Fruit fly (Drosophila melanogaster) whole organism, embryonic: Measurements from ENCODE around the gene CG5225.
A peak's percentile ranks its signal among the peaks of the same experiment; 100 is the strongest.

Experiments used
- Asciz ChIP-seq: fragments of 200-800 bp; sonication (Bioruptor generic); optimal IDR thresholded peaks from 2 replicates; lab custom pipeline; 2017; ENCODE audit warnings: missing biosample characterization, mild to moderate bottlenecking, missing genetic modification characterization, missing genetic modification reagents
- Blimp-1 ChIP-seq: fragments of 200-800 bp; sonication (Bioruptor generic); optimal IDR thresholded peaks from 3 replicates; lab custom pipeline; 2018; ENCODE audit warnings: missing biosample characterization, missing genetic modification characterization, mild to moderate bottlenecking, moderate library complexity, missing genetic modification reagents
- Bteb2 ChIP-seq: fragments of 200-800 bp; sonication (Bioruptor generic); optimal IDR thresholded peaks from 2 replicates; lab custom pipeline; 2016; ENCODE audit warnings: missing biosample characterization, missing genetic modification characterization
- CG10543 ChIP-seq: fragments of 200-800 bp; sonication (Bioruptor generic); optimal IDR thresholded peaks from 3 replicates; lab custom pipeline; 2017; ENCODE audit warnings: missing biosample characterization, mild to moderate bottlenecking, missing genetic modification characterization, moderate library complexity
- CG11560 ChIP-seq: fragments of 200-800 bp; sonication (Bioruptor generic); IDR thresholded peaks from 3 replicates; pipeline ENCODE4 v1.3.6; 2022; ENCODE audit warnings: missing biosample characterization, missing genetic modification characterization
- CG11696 ChIP-seq: fragments of 200-800 bp; sonication (Bioruptor generic); IDR thresholded peaks from 2 replicates; pipeline ENCODE4 v1.3.6; 2022; ENCODE audit warnings: missing biosample characterization, missing genetic modification characterization
- CG12942 ChIP-seq: fragments of 200-800 bp; sonication (Bioruptor generic); optimal IDR thresholded peaks from 3 replicates; lab custom pipeline; 2016; ENCODE audit warnings: missing biosample characterization, missing genetic modification characterization
- CG15514 ChIP-seq: fragments of 200-800 bp; sonication (Bioruptor generic); optimal IDR thresholded peaks from 3 replicates; lab custom pipeline; 2017; ENCODE audit warnings: missing biosample characterization, missing genetic modification characterization, mild to moderate bottlenecking, moderate library complexity, missing genetic modification reagents
- CG16863 ChIP-seq: fragments of 200-800 bp; sonication (Bioruptor generic); optimal IDR thresholded peaks from 3 replicates; lab custom pipeline; 2016; ENCODE audit warnings: missing biosample characterization, missing genetic modification characterization
- CG18262 ChIP-seq: fragments of 200-800 bp; optimal IDR thresholded peaks from 3 replicates; lab custom pipeline; 2019; ENCODE audit warnings: missing biosample characterization, mild to moderate bottlenecking, missing genetic modification characterization, moderate library complexity
- CG30403 ChIP-seq: fragments of 200-800 bp; sonication (Bioruptor generic); optimal IDR thresholded peaks from 3 replicates; lab custom pipeline; 2016; ENCODE audit warnings: missing biosample characterization, missing genetic modification characterization
- CG31441 ChIP-seq: fragments of 200-800 bp; sonication (Bioruptor generic); IDR thresholded peaks from 2 replicates; pipeline ENCODE4 v1.3.6; 2022; ENCODE audit warnings: missing biosample characterization, missing genetic modification characterization
- CG3407 ChIP-seq: fragments of 200-800 bp; sonication (Bioruptor generic); optimal IDR thresholded peaks from 2 replicates; lab custom pipeline; 2018; ENCODE audit warnings: missing biosample characterization, mild to moderate bottlenecking, missing genetic modification characterization
- CG34422 ChIP-seq: fragments of 200-800 bp; sonication (Bioruptor generic); IDR thresholded peaks from 3 replicates; pipeline ENCODE4 v1.3.6; 2022; ENCODE audit warnings: missing biosample characterization, missing genetic modification characterization
- CG4854 ChIP-seq: fragments of 200-800 bp; sonication (Bioruptor generic); optimal IDR thresholded peaks from 2 replicates; lab custom pipeline; 2016; ENCODE audit warnings: missing biosample characterization, missing genetic modification characterization, inconsistent platforms
- CG6254 ChIP-seq: fragments of 200-800 bp; sonication (Bioruptor generic); optimal IDR thresholded peaks from 3 replicates; lab custom pipeline; 2017; ENCODE audit warnings: mild to moderate bottlenecking, missing biosample characterization, missing genetic modification reagents, missing genetic modification characterization
- CG9609 ChIP-seq: fragments of 200-800 bp; sonication (Bioruptor generic); optimal IDR thresholded peaks from 3 replicates; lab custom pipeline; 2016; ENCODE audit warnings: missing biosample characterization, missing genetic modification characterization
- CoRest ChIP-seq: fragments of 200-800 bp; sonication (Bioruptor generic); optimal IDR thresholded peaks from 3 replicates; lab custom pipeline; 2018; ENCODE audit warnings: missing biosample characterization, mild to moderate bottlenecking, missing genetic modification characterization, moderate library complexity
- D19B ChIP-seq: fragments of 200-800 bp; sonication (Bioruptor generic); optimal IDR thresholded peaks from 2 replicates; lab custom pipeline; 2017; ENCODE audit warnings: missing biosample characterization, mild to moderate bottlenecking, missing genetic modification characterization
- Dfd ChIP-seq, 2 experiments: fragments of >200 bp; optimal IDR thresholded peaks; 2 replicates each; lab custom pipeline; 2017; ENCODE audit warnings: missing biosample characterization in 2 of 2, missing genetic modification characterization in 2 of 2
- Dip2 ChIP-seq: fragments of 200-800 bp; sonication (Bioruptor generic); IDR thresholded peaks from 2 replicates; pipeline ENCODE4 v1.3.6; 2022; ENCODE audit warnings: missing biosample characterization, missing genetic modification characterization
- Dll ChIP-seq: fragments of 200-800 bp; sonication (Bioruptor generic); IDR thresholded peaks from 4 replicates; pipeline ENCODE4 v1.3.6; 2022; ENCODE audit warnings: missing biosample characterization, missing genetic modification characterization; ENCODE audit not compliant: partially characterized antibody
- Lim3 ChIP-seq: fragments of 200-800 bp; sonication (Bioruptor generic); IDR thresholded peaks from 2 replicates; pipeline ENCODE4 v1.3.6; 2022; ENCODE audit warnings: missing biosample characterization, missing genetic modification characterization
- Med ChIP-seq: fragments of 200-800 bp; sonication (Bioruptor generic); peaks from one replicate; lab custom pipeline; 2016; ENCODE audit warnings: missing biosample characterization, missing genetic modification characterization, mild to moderate bottlenecking, inconsistent platforms, moderate library complexity
- Neu2 ChIP-seq: fragments of 200-800 bp; sonication (Bioruptor generic); optimal IDR thresholded peaks from 3 replicates; lab custom pipeline; 2016; ENCODE audit warnings: missing biosample characterization, missing genetic modification characterization, borderline replicate concordance
- Nf-YB ChIP-seq: fragments of 200-800 bp; sonication (Bioruptor generic); optimal IDR thresholded peaks from 3 replicates; lab custom pipeline; 2019; ENCODE audit warnings: missing biosample characterization, mild to moderate bottlenecking, missing genetic modification characterization, moderate library complexity
- Pdp1 ChIP-seq, 2 experiments: fragments of 200-800 bp; sonication (Bioruptor generic); optimal IDR thresholded peaks; 3 replicates each; lab custom pipeline; 2016; ENCODE audit warnings: missing biosample characterization in 2 of 2, missing genetic modification characterization in 2 of 2, mild to moderate bottlenecking in 1 of 2, moderate library complexity in 1 of 2
- Ssrp ChIP-seq: fragments of 200-800 bp; sonication (Bioruptor generic); optimal IDR thresholded peaks from 2 replicates; lab custom pipeline; 2018; ENCODE audit warnings: missing biosample characterization, mild to moderate bottlenecking, missing genetic modification characterization, moderate library complexity
- Tbp ChIP-seq: fragments of >200 bp; optimal IDR thresholded peaks from 2 replicates; lab custom pipeline; 2018; ENCODE audit warnings: missing biosample characterization, missing genetic modification characterization
- Trl ChIP-seq, 3 experiments: fragments of >200 bp in 2 of 3; fragments of 200-800 bp in 1 of 3; sonication (Bioruptor generic) in 1 of 3; optimal IDR thresholded peaks; 2 replicates in 1 of 3; 3 replicates in 2 of 3; lab custom pipeline; 2016 to 2017; ENCODE audit warnings: missing biosample characterization in 1 of 3, missing genetic modification characterization in 1 of 3
- ap ChIP-seq: fragments of 200-800 bp; sonication (Bioruptor generic); IDR thresholded peaks from 2 replicates; pipeline ENCODE4 v1.3.6; 2022; ENCODE audit warnings: missing biosample characterization, missing genetic modification characterization
- az2 ChIP-seq: fragments of 200-800 bp; sonication (Bioruptor generic); optimal IDR thresholded peaks from 3 replicates; lab custom pipeline; 2016; ENCODE audit warnings: missing biosample characterization, missing genetic modification characterization
- bowl ChIP-seq: fragments of 200-800 bp; sonication (Bioruptor generic); IDR thresholded peaks from 2 replicates; pipeline ENCODE4 v1.3.6; 2022; ENCODE audit warnings: missing biosample characterization, missing genetic modification characterization
- cato ChIP-seq: fragments of 200-800 bp; sonication (Bioruptor generic); optimal IDR thresholded peaks from 2 replicates; lab custom pipeline; 2016; ENCODE audit warnings: missing biosample characterization, missing genetic modification characterization, borderline replicate concordance
- emc ChIP-seq: fragments of 200-800 bp; sonication (Bioruptor generic); optimal IDR thresholded peaks from 2 replicates; lab custom pipeline; 2016; ENCODE audit warnings: missing biosample characterization, missing genetic modification characterization
- gcm ChIP-seq: fragments of 200-800 bp; sonication (Bioruptor generic); optimal IDR thresholded peaks from 2 replicates; lab custom pipeline; 2019; ENCODE audit warnings: missing biosample characterization, mild to moderate bottlenecking, missing genetic modification characterization, moderate library complexity
- ken ChIP-seq: fragments of 200-800 bp; sonication (Bioruptor generic); IDR thresholded peaks from 3 replicates; pipeline ENCODE4 v1.3.6; 2022; ENCODE audit warnings: missing biosample characterization, missing genetic modification characterization
- mld ChIP-seq: fragments of 200-800 bp; sonication (Bioruptor generic); IDR thresholded peaks from 3 replicates; pipeline ENCODE4 v1.3.6; 2022; ENCODE audit warnings: missing biosample characterization, missing genetic modification characterization; ENCODE audit not compliant: partially characterized antibody
- nerfin-1 ChIP-seq: fragments of 200-800 bp; sonication (Bioruptor generic); optimal IDR thresholded peaks from 3 replicates; lab custom pipeline; 2019; ENCODE audit warnings: missing biosample characterization, mild to moderate bottlenecking, missing genetic modification characterization, moderate library complexity
- peb ChIP-seq: fragments of 200-800 bp; sonication (Bioruptor generic); IDR thresholded peaks from 2 replicates; pipeline ENCODE4 v1.3.6; 2022; ENCODE audit warnings: missing biosample characterization, missing genetic modification characterization
- pum ChIP-seq: fragments of 200-800 bp; sonication (Bioruptor generic); optimal IDR thresholded peaks from 2 replicates; lab custom pipeline; 2016; ENCODE audit warnings: missing biosample characterization, missing genetic modification characterization
- pzg ChIP-seq: fragments of 200-800 bp; sonication (Bioruptor generic); optimal IDR thresholded peaks from 3 replicates; lab custom pipeline; 2018; ENCODE audit warnings: missing biosample characterization, mild to moderate bottlenecking, missing genetic modification characterization, moderate library complexity
- sd ChIP-seq: fragments of 200-800 bp; sonication (Bioruptor generic); optimal IDR thresholded peaks from 3 replicates; lab custom pipeline; 2018; ENCODE audit warnings: missing biosample characterization, mild to moderate bottlenecking, missing genetic modification characterization, moderate library complexity
- slbo ChIP-seq: fragments of 200-800 bp; sonication (Bioruptor generic); IDR thresholded peaks from 2 replicates; pipeline ENCODE4 v1.3.6; 2022; ENCODE audit warnings: missing biosample characterization, missing genetic modification characterization
- unc-4 ChIP-seq: fragments of 200-800 bp; sonication (Bioruptor generic); IDR thresholded peaks from 2 replicates; pipeline ENCODE4 v1.3.6; 2022; ENCODE audit warnings: missing biosample characterization, missing genetic modification characterization; ENCODE audit not compliant: partially characterized antibody
- zfh1 ChIP-seq: fragments of 200-800 bp; sonication (Bioruptor generic); IDR thresholded peaks from 3 replicates; pipeline ENCODE4 v1.3.6; 2022; ENCODE audit warnings: missing biosample characterization, missing genetic modification characterization

The CG5225 gene

DNA sequence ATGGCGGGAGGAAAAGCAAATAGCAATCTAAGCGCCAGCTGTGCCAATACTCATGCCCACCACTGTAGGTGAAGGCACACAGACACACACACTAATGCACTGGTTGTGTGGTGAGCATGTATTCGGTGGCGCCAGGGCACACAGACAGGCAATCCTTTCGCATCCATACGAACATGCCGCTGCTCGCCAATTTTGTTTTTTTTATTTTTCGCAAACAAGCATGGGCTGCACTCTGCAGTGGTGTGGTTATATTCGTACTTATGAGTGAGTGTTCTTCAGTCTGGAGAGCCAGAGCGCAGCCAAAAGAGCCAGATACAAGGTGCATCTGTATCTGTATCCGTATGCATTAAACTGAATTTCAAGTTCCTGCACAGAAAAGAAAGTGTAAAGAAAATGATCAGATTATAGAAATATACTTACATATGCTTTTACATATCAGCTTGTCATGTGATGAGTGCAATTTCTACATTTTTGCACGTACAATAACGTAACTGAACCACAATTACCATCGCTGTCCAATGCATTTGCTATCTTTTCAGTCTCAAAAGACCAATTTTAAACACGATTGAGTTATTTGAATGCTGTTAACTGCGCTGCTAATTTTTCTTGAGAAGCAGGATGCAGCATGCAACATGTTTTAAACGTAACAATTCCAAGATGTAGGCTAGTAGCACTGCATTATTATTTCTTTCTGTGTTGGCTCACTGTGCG is 30.8 kb downstream of the CG5225 start (continued):
- peak; percentile 35 for TF ChIP-seq Blimp-1 (GFP tag; lab: Kevin White, UChicago)
- no peak for TF ChIP-seq CG12942
- no peak for TF ChIP-seq Nf-YB (GFP tag; lab: Kevin White, UChicago)
- no peak for TF ChIP-seq Dip2 (GFP tag; lab: Robert Waterston, UW)
- no peak for TF ChIP-seq emc (GFP tag; lab: Kevin White, UChicago)
- peak; percentile 25 for TF ChIP-seq CG18262
- TF ChIP-seq ap (GFP tag; lab: Robert Waterston, UW): 0 out of 2 replicates have a peak, but pooled peaks have one; percentile 8
- no peak for TF ChIP-seq pzg (GFP tag; lab: Kevin White, UChicago)
- no peak for TF ChIP-seq Trl (optimal IDR thresholded peaks at IDR 0.05; lab: Kevin White, UChicago)
- TF ChIP-seq Trl (GFP tag; optimal IDR thresholded peaks at IDR 0.05; lab: Kevin White, UChicago): no peak
- TF ChIP-seq Dll (GFP tag; lab: Robert Waterston, UW): no peak
- TF ChIP-seq CG31441 (GFP tag; lab: Robert Waterston, UW): no peak
- peak; percentile 45 for TF ChIP-seq Ssrp (tag; lab: Kevin White, UChicago)
- no peak for TF ChIP-seq CG3407 (GFP tag; lab: Kevin White, UChicago)
- no peak for TF ChIP-seq CG16863 (GFP tag; lab: Kevin White, UChicago)
- no peak for TF ChIP-seq CG34422 (GFP tag; lab: Robert Waterston, UW)
- TF ChIP-seq Tbp (GFP tag; lab: Kevin White, UChicago): no peak
- TF ChIP-seq CG15514 (GFP tag; lab: Kevin White, UChicago): no peak
- no peak for TF ChIP-seq CG30403 (GFP tag; lab: Kevin White, UChicago)
- TF ChIP-seq az2 (GFP tag; lab: Kevin White, UChicago): no peak
- TF ChIP-seq cato: no peak
- TF ChIP-seq D19B: no peak
- peak; percentile 24 for TF ChIP-seq Asciz
- TF ChIP-seq nerfin-1 (tag; lab: Kevin White, UChicago): no peak
- no peak for TF ChIP-seq unc-4
- peak; percentile 37; the same call in 1 of the 2 replicates for TF ChIP-seq slbo (GFP tag; lab: Robert Waterston, UW)
- peak in 1 of 2 experiments; percentile 7 for TF ChIP-seq Pdp1 (GFP tag; optimal IDR thresholded peaks at IDR 0.05; lab: Kevin White, UChicago)
- TF ChIP-seq Lim3 (GFP tag; lab: Robert Waterston, UW): no peak
- no peak for TF ChIP-seq zfh1 (GFP tag; lab: Robert Waterston, UW)
- no peak for TF ChIP-seq pum (GFP tag; lab: Kevin White, UChicago)
- no peak for TF ChIP-seq CG9609 (GFP tag; lab: Kevin White, UChicago)
- no peak for TF ChIP-seq Bteb2 (GFP tag; lab: Kevin White, UChicago)
- TF ChIP-seq Med (GFP tag; lab: Kevin White, UChicago): peak; percentile 38
- no peak for TF ChIP-seq Neu2
- no peak for TF ChIP-seq CG4854
- TF ChIP-seq CG11560: no peak
- no peak for TF ChIP-seq CG10543 (GFP tag; lab: Kevin White, UChicago)
- TF ChIP-seq Dfd (GFP tag; optimal IDR thresholded peaks at IDR 0.05; lab: Kevin White, UChicago): no peak
- no peak for TF ChIP-seq gcm (GFP tag; lab: Kevin White, UChicago)
- TF ChIP-seq ken (GFP tag; lab: Robert Waterston, UW): no peak
- TF ChIP-seq CG11696: no peak
- TF ChIP-seq sd (tag; lab: Kevin White, UChicago): no peak
- TF ChIP-seq bowl: no peak
- no peak for TF ChIP-seq mld (GFP tag; lab: Robert Waterston, UW)
- peak; percentile 8 for TF ChIP-seq CoRest
- no peak for TF ChIP-seq peb (GFP tag; lab: Robert Waterston, UW)
- TF ChIP-seq CG6254 (GFP tag; lab: Kevin White, UChicago): peak; percentile 35
